Worm (Caenorhabditis elegans): ENCODE data around the gene igdb-2.

DNA sequence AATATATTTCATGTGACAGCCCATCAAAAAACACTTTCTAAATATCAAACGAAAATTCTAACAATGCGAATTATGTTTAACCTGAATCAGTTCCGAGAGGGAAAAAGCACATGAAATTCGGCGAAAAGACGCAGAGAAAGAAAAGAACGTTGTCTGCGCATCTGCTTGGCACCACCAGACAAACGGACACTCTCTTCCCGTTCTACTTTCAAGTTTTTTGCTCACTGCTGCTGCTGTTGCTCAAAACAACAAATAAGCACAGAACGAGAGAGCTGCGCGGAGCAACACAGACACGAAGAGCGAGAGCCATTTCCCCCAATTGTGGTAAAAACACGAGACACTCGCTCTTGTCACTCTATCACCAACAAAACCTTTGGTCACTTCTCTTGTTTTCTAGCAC is 3.6 kb upstream of the igdb-2 start:
- TF ChIP-seq nhr-237 (tag; optimal IDR thresholded peaks at IDR 0.05) (no peak), elt-1 (tag; optimal IDR thresholded peaks at IDR 0.05) (no peak), zag-1 (tag; optimal IDR thresholded peaks at IDR 0.05) (no peak), ama-1 (optimal IDR thresholded peaks at IDR 0.05) (no peak), nhr-12 (tag; optimal IDR thresholded peaks at IDR 0.05) (no peak), nhr-6 (tag; optimal IDR thresholded peaks at IDR 0.05) (no peak), snpc-4 (tag; optimal IDR thresholded peaks at IDR 0.05) (no peak), nhr-11 (tag; optimal IDR thresholded peaks at IDR 0.05) (no peak), aly-2 (tag; optimal IDR thresholded peaks at IDR 0.05) (no peak)
